Fruit fly (Drosophila melanogaster): ENCODE measurements around the gene CG10254.

- TF ChIP-seq h (GFP tag; optimal IDR thresholded peaks at IDR 0.05) (no peak), usp (GFP tag; optimal IDR thresholded peaks at IDR 0.05) (no peak), woc (GFP tag; optimal IDR thresholded peaks at IDR 0.05) (no peak), Hr83 (GFP tag; optimal IDR thresholded peaks at IDR 0.05; ENCODE audit: poor library complexity, severe bottlenecking) (no peak), dsf (GFP tag; optimal IDR thresholded peaks at IDR 0.05; ENCODE audit: borderline replicate concordance) (no peak), lola (GFP tag; optimal IDR thresholded peaks at IDR 0.05) (no peak), dmrt93B (GFP tag; optimal IDR thresholded peaks at IDR 0.05) (no peak)
Observed at dm6 chr3R:23694579-23695033, at the start of gene CG10254.

All from whole organism, wandering third instar larva.